Worm (Caenorhabditis elegans) whole organism, L4/young adult: ENCODE measurements around the gene F38C2.1.

Experiments
- dao-5 ChIP-seq: sonication (generic microtip); optimal IDR thresholded peaks from 2 replicates; lab custom pipeline; 2016; ENCODE audit warnings: missing genotype, missing genetic modification characterization, moderate library complexity, missing compliant biosample characterization
- him-1 ChIP-seq: sonication (generic microtip); optimal IDR thresholded peaks from 2 replicates; lab custom pipeline; 2016; ENCODE audit warnings: missing genotype, missing genetic modification reagents, missing genetic modification characterization, missing compliant biosample characterization

DNA sequence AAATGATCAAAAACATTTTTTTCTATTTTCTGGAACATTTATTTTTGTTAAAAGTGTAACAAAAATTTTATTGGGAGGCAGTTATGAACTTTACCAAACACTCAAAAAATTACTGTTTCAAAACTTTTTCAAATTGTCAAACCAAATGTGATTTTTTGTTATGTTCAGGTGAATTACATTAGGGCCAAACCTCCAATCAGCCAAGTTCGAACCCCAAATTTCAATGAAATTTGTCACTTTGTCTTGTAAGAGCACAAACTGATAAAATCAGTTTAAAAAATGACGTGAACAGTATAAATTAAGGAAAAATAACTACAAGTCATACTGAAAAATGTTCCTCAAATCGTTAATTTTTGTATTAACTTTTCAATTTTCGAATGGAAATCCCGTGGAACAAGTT is 45.2 kb upstream of the F38C2.1 start, which contains the start of gene H25K10.1:
- TF ChIP-seq dao-5 (tag; lab: Kevin White, UChicago) (no peak), him-1 (tag; lab: Kevin White, UChicago) (no peak)
